Fruit fly (Drosophila melanogaster): Measurements from ENCODE around the gene CG32266.

Gene CG32266

DNA sequence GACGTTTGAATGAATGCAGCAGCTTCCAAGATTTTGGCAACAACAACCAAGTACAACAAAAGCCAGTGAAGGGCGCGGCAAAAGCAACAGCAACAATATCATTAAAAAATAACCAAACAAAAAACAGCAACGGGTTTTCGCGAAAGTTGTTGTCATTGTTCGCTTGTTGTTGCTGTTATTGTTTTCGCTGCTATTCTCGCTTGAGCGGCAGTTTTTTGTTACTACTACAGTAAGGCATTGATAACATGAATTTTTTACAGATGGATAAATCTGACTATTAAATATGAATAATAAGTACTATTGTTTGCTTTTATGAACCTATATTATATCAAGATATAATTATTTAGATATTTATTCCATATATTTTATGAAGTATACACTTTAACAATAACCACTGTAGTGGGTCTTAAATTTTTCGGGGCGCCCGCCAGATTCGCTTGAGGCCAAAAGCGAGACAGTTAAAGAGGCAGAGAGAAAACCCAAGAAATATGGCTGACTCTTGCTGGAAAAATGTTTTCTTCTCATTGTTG, 19.1 kb upstream of the CG32266 start (continued):
- TF ChIP-seq Abd-B (GFP tag; optimal IDR thresholded peaks at IDR 0.05) (no peak), sage (GFP tag; optimal IDR thresholded peaks at IDR 0.05) (peak; percentile 12), h (GFP tag; optimal IDR thresholded peaks at IDR 0.05) (peak; percentile 68), Dif (GFP tag; optimal IDR thresholded peaks at IDR 0.05; ENCODE audit: partially characterized antibody) (no peak), ey (GFP tag; optimal IDR thresholded peaks at IDR 0.05) (peak; percentile 45), OdsH (GFP tag; optimal IDR thresholded peaks at IDR 0.05) (peak; percentile 83), pan (optimal IDR thresholded peaks at IDR 0.05) (no peak), HLH106 (tag; optimal IDR thresholded peaks at IDR 0.05) (peak; percentile 86), Hnf4 (GFP tag; optimal IDR thresholded peaks at IDR 0.05) (peak; percentile 55), dmrt93B (GFP tag; optimal IDR thresholded peaks at IDR 0.05) (peak; percentile 54), Myc (optimal IDR thresholded peaks at IDR 0.05) (no peak)

DNA sequence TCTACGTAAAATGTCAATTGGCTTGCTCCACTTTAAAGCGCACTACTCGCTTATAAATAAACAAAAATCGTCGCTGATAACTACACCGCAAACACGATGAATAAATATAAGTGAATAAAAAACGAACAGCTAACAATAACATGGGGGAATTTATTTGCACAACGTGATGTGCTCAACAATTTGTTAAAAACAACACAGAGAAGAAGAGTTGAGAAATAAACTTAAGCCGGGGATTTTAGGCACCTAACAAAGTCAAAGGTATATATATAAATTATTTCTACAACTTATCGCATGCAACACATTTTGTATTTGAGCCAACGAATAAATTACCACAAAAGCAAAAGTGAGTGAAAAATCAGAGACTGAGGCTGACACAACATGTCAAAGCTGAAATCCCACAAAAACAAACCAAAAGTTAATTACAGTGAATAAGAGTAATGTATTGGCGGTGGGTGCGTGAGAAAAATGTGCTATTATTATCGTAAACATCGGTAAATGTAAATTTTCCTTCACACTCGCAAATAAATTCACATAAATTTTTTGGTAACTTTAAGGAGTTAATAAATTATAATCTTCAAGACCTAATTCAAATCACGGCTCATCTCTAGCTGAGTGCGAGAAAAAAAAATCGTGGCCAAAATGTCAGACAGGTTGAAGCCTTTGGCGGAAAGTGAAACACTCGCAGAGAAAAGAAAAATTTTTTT, 18.2 kb upstream of the CG32266 start:
- no peak for TF ChIP-seq Jra (GFP tag; optimal IDR thresholded peaks at IDR 0.05)
- TF ChIP-seq woc (GFP tag; optimal IDR thresholded peaks at IDR 0.05), result no peak
- no peak for TF ChIP-seq brk (GFP tag; optimal IDR thresholded peaks at IDR 0.05)
- no peak for TF ChIP-seq dsf (GFP tag; optimal IDR thresholded peaks at IDR 0.05; ENCODE audit: borderline replicate concordance)
- TF ChIP-seq N (GFP tag; optimal IDR thresholded peaks at IDR 0.05), result no peak
- TF ChIP-seq h (GFP tag; optimal IDR thresholded peaks at IDR 0.05), result peak; percentile 13
- TF ChIP-seq sage (GFP tag; optimal IDR thresholded peaks at IDR 0.05), result no peak
- no peak for TF ChIP-seq psq (GFP tag; optimal IDR thresholded peaks at IDR 0.05)
- no peak for TF ChIP-seq pan (optimal IDR thresholded peaks at IDR 0.05)
- TF ChIP-seq CrebA (GFP tag; optimal IDR thresholded peaks at IDR 0.05; ENCODE audit: borderline replicate concordance), result no peak
- no peak for TF ChIP-seq GATAd (GFP tag; optimal IDR thresholded peaks at IDR 0.05)
- no peak for TF ChIP-seq lola (GFP tag; optimal IDR thresholded peaks at IDR 0.05)
- no peak for TF ChIP-seq Abd-B (GFP tag; optimal IDR thresholded peaks at IDR 0.05)
- no peak for TF ChIP-seq dl (GFP tag; optimal IDR thresholded peaks at IDR 0.05; ENCODE audit: insufficient read depth in 1 of 2, partially characterized antibody in 2 of 2)
- no peak for TF ChIP-seq HLH106 (tag; optimal IDR thresholded peaks at IDR 0.05)
- peak; percentile 18 for TF ChIP-seq CG32264 (GFP tag; optimal IDR thresholded peaks at IDR 0.05)
- TF ChIP-seq foxo (GFP tag; optimal IDR thresholded peaks at IDR 0.05), result no peak
- no peak for TF ChIP-seq usp (GFP tag; optimal IDR thresholded peaks at IDR 0.05)
- TF ChIP-seq jim (GFP tag; optimal IDR thresholded peaks at IDR 0.05), result no peak
- TF ChIP-seq CG9705 (GFP tag; optimal IDR thresholded peaks at IDR 0.05), result no peak
- TF ChIP-seq Hr83 (GFP tag; optimal IDR thresholded peaks at IDR 0.05; ENCODE audit: poor library complexity, severe bottlenecking), result no peak
- peak; percentile 25 for TF ChIP-seq ey (GFP tag; optimal IDR thresholded peaks at IDR 0.05)
- no peak for TF ChIP-seq dmrt93B (GFP tag; optimal IDR thresholded peaks at IDR 0.05)
- peak; percentile 39 for TF ChIP-seq rgr (GFP tag; optimal IDR thresholded peaks at IDR 0.05)
- no peak for TF ChIP-seq Dfd (GFP tag; optimal IDR thresholded peaks at IDR 0.05)
- no peak for TF ChIP-seq Hnf4 (GFP tag; optimal IDR thresholded peaks at IDR 0.05)
- TF ChIP-seq tai (GFP tag; optimal IDR thresholded peaks at IDR 0.05), result no peak
- TF ChIP-seq fru (GFP tag; optimal IDR thresholded peaks at IDR 0.05), result peak; percentile 11
- TF ChIP-seq sv (GFP tag; optimal IDR thresholded peaks at IDR 0.05), result no peak
- TF ChIP-seq Dif (GFP tag; optimal IDR thresholded peaks at IDR 0.05; ENCODE audit: partially characterized antibody), result no peak
- no peak for TF ChIP-seq Vsx2 (GFP tag; optimal IDR thresholded peaks at IDR 0.05; ENCODE audit: partially characterized antibody)
- peak; percentile 42 for TF ChIP-seq OdsH (GFP tag; optimal IDR thresholded peaks at IDR 0.05)
- no peak for TF ChIP-seq Mio (GFP tag; optimal IDR thresholded peaks at IDR 0.05)
- no peak for TF ChIP-seq Hr78 (GFP tag; optimal IDR thresholded peaks at IDR 0.05)
- no peak for TF ChIP-seq Rel (GFP tag; optimal IDR thresholded peaks at IDR 0.05)
- TF ChIP-seq Rel (tag; optimal IDR thresholded peaks at IDR 0.05), result no peak
- no peak for TF ChIP-seq Sp1 (GFP tag; optimal IDR thresholded peaks at IDR 0.05)
- peak; percentile 31 for TF ChIP-seq br (GFP tag; optimal IDR thresholded peaks at IDR 0.05)
- TF ChIP-seq Myc (optimal IDR thresholded peaks at IDR 0.05), result no peak

Data from whole organism, wandering third instar larva.